Worm (Caenorhabditis elegans) whole organism, late embryonic: ENCODE measurements around the gene srh-37.

ENCODE experiments used
- F13H6.1 ChIP-seq: sonication (generic microtip); optimal IDR thresholded peaks from 2 replicates; lab custom pipeline; 2016; ENCODE audit warnings: missing genetic modification characterization, missing compliant biosample characterization
- ama-1 ChIP-seq: fragments of 150-350 bp; optimal IDR thresholded peaks from 2 replicates; lab custom pipeline; 2014
- dmd-4 ChIP-seq: sonication (generic microtip); optimal IDR thresholded peaks from 2 replicates; lab custom pipeline; 2016; ENCODE audit warnings: borderline replicate concordance, missing genetic modification characterization, missing compliant biosample characterization
- fax-1 ChIP-seq: sonication (generic microtip); optimal IDR thresholded peaks from 2 replicates; lab custom pipeline; 2016; ENCODE audit warnings: missing genotype, missing genetic modification characterization, missing compliant biosample characterization
- fkh-10 ChIP-seq: fragments of 150-350 bp; optimal IDR thresholded peaks from 2 replicates; lab custom pipeline; 2014; ENCODE audit warnings: missing biosample characterization, missing genetic modification reagents, missing genetic modification characterization
- fkh-6 ChIP-seq: sonication (generic microtip); optimal IDR thresholded peaks from 2 replicates; lab custom pipeline; 2016; ENCODE audit warnings: missing genetic modification characterization, missing compliant biosample characterization
- hlh-13 ChIP-seq: fragments of 200-800 bp; sonication (Bioruptor generic); optimal IDR thresholded peaks from 2 replicates; lab custom pipeline; 2018; ENCODE audit warnings: mild to moderate bottlenecking, missing genetic modification characterization, missing compliant biosample characterization
- hlh-30 ChIP-seq: sonication (generic microtip); optimal IDR thresholded peaks from 2 replicates; lab custom pipeline; 2017; ENCODE audit warnings: antibody characterized with exemption, missing genetic modification characterization, missing compliant biosample characterization; ENCODE audit not compliant: insufficient read depth
- lin-11 ChIP-seq: fragments of 200-800 bp; sonication (Bioruptor generic); optimal IDR thresholded peaks from 2 replicates; lab custom pipeline; 2018; ENCODE audit warnings: mild to moderate bottlenecking, missing genetic modification characterization, missing compliant biosample characterization
- mec-3 ChIP-seq: sonication (generic microtip); optimal IDR thresholded peaks from 2 replicates; lab custom pipeline; 2016; ENCODE audit warnings: borderline replicate concordance, missing genetic modification characterization, missing compliant biosample characterization
- pqm-1 ChIP-seq: sonication (generic microtip); optimal IDR thresholded peaks from 2 replicates; lab custom pipeline; 2016; ENCODE audit warnings: missing genetic modification characterization, missing compliant biosample characterization
- ref-2 ChIP-seq: sonication (generic microtip); optimal IDR thresholded peaks from 2 replicates; lab custom pipeline; 2016; ENCODE audit warnings: missing genetic modification characterization, missing compliant biosample characterization
- sox-4 ChIP-seq: sonication (generic microtip); optimal IDR thresholded peaks from 2 replicates; lab custom pipeline; 2017; ENCODE audit warnings: mild to moderate bottlenecking, missing genetic modification characterization, inconsistent platforms, missing compliant biosample characterization
- unc-86 ChIP-seq: sonication (generic microtip); optimal IDR thresholded peaks from 2 replicates; lab custom pipeline; 2016; ENCODE audit warnings: missing genetic modification characterization, missing compliant biosample characterization

ce11 chrV:556055-556454, 43.7 kb upstream of the srh-37 start, which contains the start of gene srx-8:
- no peak for TF ChIP-seq ref-2 (tag; lab: Kevin White, UChicago)
- TF ChIP-seq lin-11 (tag; lab: Kevin White, UChicago): no peak
- no peak for TF ChIP-seq fkh-10
- TF ChIP-seq pqm-1 (tag; lab: Kevin White, UChicago): no peak
- TF ChIP-seq F13H6.1: no peak
- TF ChIP-seq mec-3 (tag; lab: Kevin White, UChicago): no peak
- no peak for TF ChIP-seq hlh-30 (tag; lab: Kevin White, UChicago)
- TF ChIP-seq hlh-13 (GFP tag; lab: Kevin White, UChicago): no peak
- no peak for TF ChIP-seq sox-4 (tag; lab: Kevin White, UChicago)
- no peak for TF ChIP-seq dmd-4 (tag; lab: Kevin White, UChicago)
- TF ChIP-seq fax-1 (tag; lab: Kevin White, UChicago): no peak
- no peak for TF ChIP-seq ama-1 (lab: Kevin White, UChicago)
- TF ChIP-seq fkh-6 (tag; lab: Kevin White, UChicago): no peak
- TF ChIP-seq unc-86 (tag; lab: Kevin White, UChicago): no peak
